Fruit fly (Drosophila melanogaster): Measurements from ENCODE around the gene CG9588.

The CG9588 gene

DNA sequence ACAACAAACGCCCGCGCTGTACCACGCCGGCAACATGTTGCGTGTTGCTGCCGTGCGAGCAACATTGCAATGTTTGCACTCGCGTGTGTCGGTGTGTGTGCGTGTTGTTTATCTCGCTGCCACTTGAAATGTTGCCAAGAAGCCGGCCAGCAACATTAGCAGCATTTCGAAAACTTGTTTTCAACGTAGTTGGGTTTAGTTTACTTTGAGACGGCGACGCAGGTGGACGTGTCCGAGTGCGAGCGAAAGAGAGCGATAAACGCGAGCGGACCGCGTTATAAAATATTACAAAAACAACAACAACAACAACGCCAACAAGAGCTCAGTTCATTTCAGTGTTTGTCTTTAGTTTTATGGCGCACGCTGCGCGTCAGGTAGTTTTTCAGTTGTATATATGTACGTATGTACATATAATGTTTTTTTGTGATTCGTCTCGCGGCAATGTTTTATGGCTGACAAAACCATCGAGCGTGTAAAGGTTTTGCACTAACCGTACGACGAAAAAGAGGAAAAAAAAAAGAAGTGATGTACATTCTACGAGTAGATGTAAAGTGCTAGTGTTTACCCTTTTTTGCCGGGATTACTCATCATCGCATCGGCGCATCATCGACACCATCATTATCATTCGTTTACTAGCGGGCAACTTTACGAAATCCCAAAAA lies 38.7 kb upstream of the CG9588 start, which contains the start of gene kmr (continued):
- peak; percentile 5 for TF ChIP-seq pnt (GFP tag; optimal IDR thresholded peaks at IDR 0.05)
- peak; percentile 49 for TF ChIP-seq Side (GFP tag; optimal IDR thresholded peaks at IDR 0.05)
- no peak for TF ChIP-seq sc (optimal IDR thresholded peaks at IDR 0.05)
- no peak for TF ChIP-seq sc (GFP tag; optimal IDR thresholded peaks at IDR 0.05)
- TF ChIP-seq eyg (GFP tag; optimal IDR thresholded peaks at IDR 0.05) = peak; percentile 28
- peak; percentile 36 for TF ChIP-seq CG4707 (GFP tag; optimal IDR thresholded peaks at IDR 0.05)
- TF ChIP-seq abd-A (tag; optimal IDR thresholded peaks at IDR 0.05) = peak; percentile 76
- TF ChIP-seq sqz (GFP tag; optimal IDR thresholded peaks at IDR 0.05) = peak; percentile 77
- TF ChIP-seq pita (GFP tag; optimal IDR thresholded peaks at IDR 0.05) = no peak
- TF ChIP-seq bbx (GFP tag; IDR thresholded peaks at IDR 0.05; ENCODE audit: partially characterized antibody) = peak; percentile 67; the same call in 1 of the 2 replicates
- TF ChIP-seq pum (GFP tag; optimal IDR thresholded peaks at IDR 0.05) = no peak
- no peak for TF ChIP-seq CG31365 (tag; optimal IDR thresholded peaks at IDR 0.05)
- no peak for TF ChIP-seq zfh2 (GFP tag; optimal IDR thresholded peaks at IDR 0.05)
- TF ChIP-seq CG5245 (GFP tag; optimal IDR thresholded peaks at IDR 0.05) = no peak
- TF ChIP-seq Xrp1 (GFP tag; IDR thresholded peaks at IDR 0.05) = no peak; the same call in 1 of the 2 replicates
- peak; percentile 53 for TF ChIP-seq cwo (GFP tag; optimal IDR thresholded peaks at IDR 0.05)
- peak; percentile 3 for TF ChIP-seq CG9876 (GFP tag; optimal IDR thresholded peaks at IDR 0.05)
- TF ChIP-seq BtbVII (GFP tag; optimal IDR thresholded peaks at IDR 0.05) = peak; percentile 66
- TF ChIP-seq Adf1 (GFP tag; IDR thresholded peaks at IDR 0.05) = peak; percentile 67
- peak; percentile 75 for TF ChIP-seq Dbx (GFP tag; IDR thresholded peaks at IDR 0.05)
- TF ChIP-seq NK7.1 (GFP tag; optimal IDR thresholded peaks at IDR 0.05) = peak; percentile 58
- TF ChIP-seq btn (GFP tag; optimal IDR thresholded peaks at IDR 0.05) = no peak
- 0 out of 2 replicates have a peak, but pooled peaks have one; percentile 14 for TF ChIP-seq inv (GFP tag; IDR thresholded peaks at IDR 0.05; ENCODE audit: partially characterized antibody)
- TF ChIP-seq CG17328 (GFP tag; IDR thresholded peaks at IDR 0.05) = peak; percentile 48
- TF ChIP-seq CG10274 (GFP tag; optimal IDR thresholded peaks at IDR 0.05) = no peak
- peak; percentile 86 for TF ChIP-seq CG10543 (GFP tag; optimal IDR thresholded peaks at IDR 0.05)
- peak; percentile 17; the same call in 1 of the 3 replicates for TF ChIP-seq gce (GFP tag; IDR thresholded peaks at IDR 0.05)
- peak; percentile 27 for TF ChIP-seq Meics (GFP tag; optimal IDR thresholded peaks at IDR 0.05)
- TF ChIP-seq odd (GFP tag; optimal IDR thresholded peaks at IDR 0.05) = peak; percentile 50
- peak; percentile 13 for TF ChIP-seq grn (GFP tag; optimal IDR thresholded peaks at IDR 0.05)
- TF ChIP-seq CG2129 (GFP tag; IDR thresholded peaks at IDR 0.05; ENCODE audit: partially characterized antibody) = no peak
- peak; percentile 65; the same call in 1 of the 2 replicates for TF ChIP-seq vvl (GFP tag; IDR thresholded peaks at IDR 0.05)
- TF ChIP-seq vnd (GFP tag; IDR thresholded peaks at IDR 0.05; ENCODE audit: partially characterized antibody) = no peak
- TF ChIP-seq CG3281 (GFP tag; optimal IDR thresholded peaks at IDR 0.05) = peak; percentile 59
- no peak for TF ChIP-seq zen2 (GFP tag; IDR thresholded peaks at IDR 0.05; ENCODE audit: partially characterized antibody)
- no peak for TF ChIP-seq Doc2 (GFP tag; IDR thresholded peaks at IDR 0.05)
- peak in 1 of 2 experiments; percentile 84 for TF ChIP-seq eve (GFP tag; optimal IDR thresholded peaks at IDR 0.05)
- TF ChIP-seq CG12071 (GFP tag; optimal IDR thresholded peaks at IDR 0.05) = peak; percentile 64
- TF ChIP-seq Bgb (GFP tag; IDR thresholded peaks at IDR 0.05; ENCODE audit: partially characterized antibody) = peak; percentile 56; the same call in 1 of the 2 replicates
- TF ChIP-seq Atf6 (GFP tag; IDR thresholded peaks at IDR 0.05) = peak; percentile 27; the same call in 1 of the 2 replicates
- TF ChIP-seq CG12769 (tag; optimal IDR thresholded peaks at IDR 0.05) = peak; percentile 54
- peak; percentile 78 for TF ChIP-seq chm (GFP tag; IDR thresholded peaks at IDR 0.05)
- TF ChIP-seq CG17802 (tag; optimal IDR thresholded peaks at IDR 0.05) = no peak
- TF ChIP-seq Dp (GFP tag; optimal IDR thresholded peaks at IDR 0.05) = no peak
- TF ChIP-seq CG6791 (GFP tag; IDR thresholded peaks at IDR 0.05; ENCODE audit: partially characterized antibody) = no peak
- TF ChIP-seq salm (tag; optimal IDR thresholded peaks at IDR 0.05) = peak; percentile 5
- TF ChIP-seq trh (GFP tag; optimal IDR thresholded peaks at IDR 0.05) = no peak
- TF ChIP-seq cad (GFP tag; optimal IDR thresholded peaks at IDR 0.05) = peak; percentile 87
- no peak for TF ChIP-seq CG11093 (GFP tag; IDR thresholded peaks at IDR 0.05)
